Worm (Caenorhabditis elegans) whole organism, L1 larva: Measurements from ENCODE around the gene ugt-17.
A peak's percentile ranks its signal among the peaks of the same experiment; 100 is the strongest.

Experiments used
- Y116A8C.19 ChIP-seq: sonication (generic microtip); optimal IDR thresholded peaks from 2 replicates; lab custom pipeline; 2016; ENCODE audit warnings: missing compliant biosample characterization, missing genetic modification characterization, borderline replicate concordance
- aly-2 ChIP-seq: fragments of 150-350 bp; optimal IDR thresholded peaks from 2 replicates; lab custom pipeline; 2014; ENCODE audit warnings: missing biosample characterization, missing genetic modification characterization
- blmp-1 ChIP-seq: fragments of 150-350 bp; optimal IDR thresholded peaks from 2 replicates; lab custom pipeline; 2014; ENCODE audit warnings: missing biosample characterization, missing genetic modification characterization
- ceh-88 ChIP-seq: fragments of 200-800 bp; sonication (Bioruptor generic); IDR thresholded peaks from 2 replicates; pipeline ENCODE4 v1.3.6; 2022; ENCODE audit warnings: missing genetic modification characterization, missing compliant biosample characterization
- ceh-90 ChIP-seq: sonication (generic microtip); optimal IDR thresholded peaks from 2 replicates; lab custom pipeline; 2016; ENCODE audit warnings: missing genetic modification characterization, missing compliant biosample characterization
- ces-1 ChIP-seq: fragments of 150-350 bp; optimal IDR thresholded peaks from 2 replicates; lab custom pipeline; 2014; ENCODE audit warnings: missing biosample characterization, missing genetic modification reagents, missing genetic modification characterization
- dsc-1 ChIP-seq: sonication (generic microtip); optimal IDR thresholded peaks from 2 replicates; lab custom pipeline; 2016; ENCODE audit warnings: mild to moderate bottlenecking, missing genetic modification characterization, missing compliant biosample characterization
- egl-13 ChIP-seq: sonication (generic microtip); optimal IDR thresholded peaks from 2 replicates; lab custom pipeline; 2016; ENCODE audit warnings: missing genotype, missing genetic modification reagents, missing genetic modification characterization, missing compliant biosample characterization
- egl-27 ChIP-seq, 2 experiments: fragments of 150-350 bp in 1 of 2; sonication (generic microtip); optimal IDR thresholded peaks; 3 replicates each; lab custom pipeline; 2017 to 2018; ENCODE audit warnings: missing biosample characterization in 2 of 2, missing genetic modification characterization in 2 of 2, missing genetic modification reagents in 2 of 2
- elt-2 ChIP-seq: sonication (generic microtip); optimal IDR thresholded peaks from 2 replicates; lab custom pipeline; 2016; ENCODE audit warnings: missing genetic modification characterization, mild to moderate bottlenecking, inconsistent platforms, missing compliant biosample characterization, missing genetic modification reagents
- elt-3 ChIP-seq, 6 experiments: fragments of 150-350 bp in 1 of 6; sonication (generic microtip); optimal IDR thresholded peaks; 2 replicates each; lab custom pipeline; 2017 to 2018; ENCODE audit warnings: missing biosample characterization in 6 of 6, missing genetic modification characterization in 6 of 6, inconsistent platforms in 1 of 6
- fkh-4 ChIP-seq: sonication (generic microtip); optimal IDR thresholded peaks from 2 replicates; lab custom pipeline; 2016; ENCODE audit warnings: missing compliant biosample characterization, missing genetic modification characterization, borderline replicate concordance
- fkh-8 ChIP-seq: sonication (generic microtip); optimal IDR thresholded peaks from 2 replicates; lab custom pipeline; 2016; ENCODE audit warnings: mild to moderate bottlenecking, missing genetic modification characterization, missing compliant biosample characterization
- fos-1 ChIP-seq: fragments of 150-350 bp; optimal IDR thresholded peaks from 2 replicates; lab custom pipeline; 2014; ENCODE audit warnings: missing biosample characterization, missing genetic modification characterization
- hlh-17 ChIP-seq: fragments of 200-800 bp; sonication (Bioruptor generic); optimal IDR thresholded peaks from 2 replicates; lab custom pipeline; 2018; ENCODE audit warnings: missing genetic modification characterization, mild to moderate bottlenecking, missing compliant biosample characterization, moderate library complexity, borderline replicate concordance
- hlh-4 ChIP-seq: sonication (generic microtip); optimal IDR thresholded peaks from 2 replicates; lab custom pipeline; 2016; ENCODE audit warnings: mild to moderate bottlenecking, missing genetic modification characterization, missing compliant biosample characterization
- hpl-2 ChIP-seq: fragments of 150-350 bp; optimal IDR thresholded peaks from 2 replicates; lab custom pipeline; 2014; ENCODE audit warnings: missing biosample characterization, missing genetic modification reagents, missing genetic modification characterization
- jun-1 ChIP-seq: fragments of 150-350 bp; optimal IDR thresholded peaks from 2 replicates; lab custom pipeline; 2014; ENCODE audit warnings: missing biosample characterization, missing genetic modification reagents, missing genetic modification characterization
- lin-35 ChIP-seq, 2 experiments: fragments of 150-350 bp; optimal IDR thresholded peaks; 2 replicates each; lab custom pipeline; 2014; ENCODE audit warnings: missing biosample characterization in 2 of 2, missing genetic modification characterization in 2 of 2, missing genetic modification reagents in 2 of 2
- lsy-2 ChIP-seq, 2 experiments: fragments of 150-350 bp; optimal IDR thresholded peaks; 2 replicates each; lab custom pipeline; 2014; ENCODE audit warnings: missing biosample characterization in 2 of 2, missing genetic modification characterization in 2 of 2
- mab-9 ChIP-seq: fragments of 200-800 bp; sonication (Bioruptor generic); IDR thresholded peaks from 2 replicates; pipeline ENCODE4 v1.3.6; 2022; ENCODE audit warnings: missing genetic modification reagents, missing genetic modification characterization, missing compliant biosample characterization
- mep-1 ChIP-seq: fragments of 150-350 bp; optimal IDR thresholded peaks from 2 replicates; lab custom pipeline; 2014; ENCODE audit warnings: missing biosample characterization, missing genetic modification characterization
- nhr-12 ChIP-seq: sonication (generic microtip); optimal IDR thresholded peaks from 2 replicates; lab custom pipeline; 2017; ENCODE audit warnings: missing biosample characterization, missing genetic modification characterization
- nhr-19 ChIP-seq: fragments of 200-800 bp; sonication (Bioruptor generic); conservative IDR thresholded peaks from 2 replicates; pipeline ENCODE4 v1.3.6; 2022; ENCODE audit warnings: missing genetic modification characterization, missing compliant biosample characterization
- nhr-237 ChIP-seq: fragments of 150-350 bp; optimal IDR thresholded peaks from 2 replicates; lab custom pipeline; 2014; ENCODE audit warnings: missing biosample characterization, missing genetic modification characterization
- nhr-28 ChIP-seq: fragments of 150-350 bp; optimal IDR thresholded peaks from 2 replicates; lab custom pipeline; 2014; ENCODE audit warnings: missing biosample characterization, missing genetic modification characterization
- nhr-71 ChIP-seq: sonication (generic microtip); optimal IDR thresholded peaks from 2 replicates; lab custom pipeline; 2016; ENCODE audit warnings: mild to moderate bottlenecking, missing genetic modification characterization, moderate library complexity, missing compliant biosample characterization
- nhr-76 ChIP-seq: sonication (generic microtip); optimal IDR thresholded peaks from 2 replicates; lab custom pipeline; 2017; ENCODE audit warnings: missing biosample characterization, missing genetic modification characterization
- nhr-77 ChIP-seq: fragments of 150-350 bp; optimal IDR thresholded peaks from 2 replicates; lab custom pipeline; 2014; ENCODE audit warnings: missing biosample characterization, missing genetic modification characterization
- nhr-85 ChIP-seq: sonication (generic microtip); peaks from one replicate; lab custom pipeline; 2016; ENCODE audit warnings: missing genetic modification characterization, inconsistent platforms, missing compliant biosample characterization
- pax-3 ChIP-seq: fragments of 200-800 bp; sonication (Bioruptor generic); optimal IDR thresholded peaks from 2 replicates; lab custom pipeline; 2018; ENCODE audit warnings: mild to moderate bottlenecking, missing genetic modification characterization, moderate library complexity, missing compliant biosample characterization
- pqm-1 ChIP-seq: sonication (generic microtip); optimal IDR thresholded peaks from 3 replicates; lab custom pipeline; 2017; ENCODE audit warnings: missing biosample characterization, missing genetic modification characterization
- skn-1 ChIP-seq: fragments of 150-350 bp; optimal IDR thresholded peaks from 2 replicates; lab custom pipeline; 2014; ENCODE audit warnings: missing biosample characterization, missing genetic modification characterization
- sox-4 ChIP-seq: sonication (generic microtip); optimal IDR thresholded peaks from 2 replicates; lab custom pipeline; 2016; ENCODE audit warnings: missing genetic modification characterization, missing compliant biosample characterization
- unc-130 ChIP-seq: fragments of 150-350 bp; optimal IDR thresholded peaks from 2 replicates; lab custom pipeline; 2017; ENCODE audit warnings: missing biosample characterization, missing genetic modification characterization, inconsistent platforms
- unc-86 ChIP-seq: sonication (generic microtip); optimal IDR thresholded peaks from 2 replicates; lab custom pipeline; 2016; ENCODE audit warnings: missing genetic modification characterization, missing compliant biosample characterization
- xbp-1 ChIP-seq: sonication (generic microtip); optimal IDR thresholded peaks from 2 replicates; lab custom pipeline; 2016; ENCODE audit warnings: missing genetic modification characterization, missing compliant biosample characterization
- zip-4 ChIP-seq: fragments of 200-800 bp; sonication (Bioruptor generic); optimal IDR thresholded peaks from 2 replicates; lab custom pipeline; 2018; ENCODE audit warnings: mild to moderate bottlenecking, missing genetic modification characterization, moderate library complexity, missing compliant biosample characterization

The ugt-17 gene

ce11 chrV:10134077-10134693, 29.4 kb upstream of the ugt-17 start, which contains the start of the genes C08B6.18, wdr-20 and C08B6.8 (continued):
- TF ChIP-seq nhr-28 (tag; lab: Kevin White, UChicago) (no peak), nhr-19 (no peak), xbp-1 (tag; lab: Kevin White, UChicago) (no peak), blmp-1 (tag; lab: Kevin White, UChicago) (peak; percentile 19)
- TF ChIP-seq, all 84 proteins: peak for 13

ce11 chrV:10133277-10133676, 28.5 kb upstream of the ugt-17 start:
- no peak for TF ChIP-seq Y116A8C.19 (tag; lab: Kevin White, UChicago)
- TF ChIP-seq jun-1 (tag; lab: Kevin White, UChicago): no peak
- no peak for TF ChIP-seq ces-1
- no peak for TF ChIP-seq egl-27 (tag; optimal IDR thresholded peaks at IDR 0.05; lab: Kevin White, UChicago)
- no peak for TF ChIP-seq ceh-90 (tag; lab: Kevin White, UChicago)
- TF ChIP-seq hlh-17: no peak
- TF ChIP-seq nhr-71 (tag; lab: Kevin White, UChicago): no peak
- TF ChIP-seq hpl-2 (GFP tag; lab: Kevin White, UChicago): no peak
- TF ChIP-seq skn-1 (tag; lab: Kevin White, UChicago): no peak
- TF ChIP-seq sox-4 (tag; lab: Kevin White, UChicago): no peak
- TF ChIP-seq egl-13 (tag; lab: Kevin White, UChicago): no peak
- TF ChIP-seq dsc-1 (tag; lab: Kevin White, UChicago): no peak
- TF ChIP-seq xbp-1 (tag; lab: Kevin White, UChicago): no peak

- TF ChIP-seq hlh-4 (tag; lab: Kevin White, UChicago) (no peak), ceh-88 (GFP tag; lab: Robert Waterston, UW) (no peak), nhr-71 (tag; lab: Kevin White, UChicago) (no peak), unc-130 (tag; lab: Kevin White, UChicago) (no peak), zip-4 (GFP tag; lab: Kevin White, UChicago) (no peak), nhr-77 (tag; lab: Kevin White, UChicago) (no peak), nhr-76 (tag; lab: Kevin White, UChicago) (no peak), pax-3 (tag; lab: Kevin White, UChicago) (no peak), mep-1 (no peak), egl-13 (tag; lab: Kevin White, UChicago) (no peak), nhr-85 (tag; lab: Kevin White, UChicago) (no peak), nhr-12 (no peak), lin-35 (GFP tag; optimal IDR thresholded peaks at IDR 0.05; lab: Kevin White, UChicago) (no peak), hpl-2 (GFP tag; lab: Kevin White, UChicago) (no peak)
These were observed 25.4 kb upstream of the ugt-17 start, which contains the start of gene aos-1 for ce11 chrV:10130195-10130594. aos-1 (minus strand) TSS chrV:10130295.

ce11 chrV:10124799-10125548, 20.2 kb upstream of the ugt-17 start, which contains the start of gene C08B6.10:
C08B6.10 (plus strand) TSS chrV:10125498.
- no peak for TF ChIP-seq hlh-4 (tag; lab: Kevin White, UChicago)
- peak; percentile 34 for TF ChIP-seq elt-2 (tag; lab: Kevin White, UChicago)
- TF ChIP-seq blmp-1 (tag; lab: Kevin White, UChicago): peak; percentile 19
- peak in 1 of 6 experiments; percentile 23 for TF ChIP-seq elt-3 (tag; optimal IDR thresholded peaks at IDR 0.05; lab: Kevin White, UChicago)
- TF ChIP-seq xbp-1 (tag; lab: Kevin White, UChicago): no peak
- TF ChIP-seq, all 84 proteins: peak for 3

- no peak for TF ChIP-seq fkh-8 (tag; lab: Kevin White, UChicago)
- no peak for TF ChIP-seq nhr-237 (tag; lab: Kevin White, UChicago)
- no peak for TF ChIP-seq fkh-4
- TF ChIP-seq unc-86: no peak
- TF ChIP-seq dsc-1 (tag; lab: Kevin White, UChicago): no peak
- TF ChIP-seq lsy-2 (tag; optimal IDR thresholded peaks at IDR 0.05; lab: Kevin White, UChicago): no peak
- TF ChIP-seq pqm-1 (tag; lab: Kevin White, UChicago): no peak
- TF ChIP-seq fos-1 (tag; lab: Kevin White, UChicago): no peak
- no peak for TF ChIP-seq xbp-1 (tag; lab: Kevin White, UChicago)
- TF ChIP-seq nhr-28 (tag; lab: Kevin White, UChicago): no peak
- no peak for TF ChIP-seq ceh-88 (GFP tag; lab: Robert Waterston, UW)
- no peak for TF ChIP-seq mep-1
- no peak for TF ChIP-seq mab-9 (GFP tag; lab: Robert Waterston, UW)
- TF ChIP-seq aly-2: no peak
- TF ChIP-seq, all 84 proteins: peak for 0
These were observed 18.6 kb upstream of the ugt-17 start, which contains the start of gene C08B6.6 for ce11 chrV:10123324-10123723. C08B6.6 (plus strand) TSS chrV:10123624.
